Worm (Caenorhabditis elegans): ENCODE results near the gene met-2.

ce11 chrIII:8398411-8398810 is 23.3 kb downstream of the met-2 start, which contains the start of gene ZK353.2:
- TF ChIP-seq dao-5 (tag; optimal IDR thresholded peaks at IDR 0.05) = no peak
- TF ChIP-seq him-1 (tag; optimal IDR thresholded peaks at IDR 0.05) = no peak

All from whole organism, L4/young adult.